Worm (Caenorhabditis elegans) whole organism, late embryonic: Measurements from ENCODE around the gene W01H2.2.

Experiments used
- C08G9.2 ChIP-seq: sonication (generic microtip); optimal IDR thresholded peaks from 2 replicates; lab custom pipeline; 2016; ENCODE audit warnings: mild to moderate bottlenecking, missing genetic modification characterization, moderate library complexity, missing compliant biosample characterization
- C38D4.7 ChIP-seq: fragments of 200-800 bp; sonication (Bioruptor generic); optimal IDR thresholded peaks from 2 replicates; lab custom pipeline; 2018; ENCODE audit warnings: mild to moderate bottlenecking, missing genetic modification characterization, moderate library complexity, missing compliant biosample characterization
- F13H6.1 ChIP-seq: sonication (generic microtip); optimal IDR thresholded peaks from 2 replicates; lab custom pipeline; 2016; ENCODE audit warnings: missing genetic modification characterization, missing compliant biosample characterization
- T23F11.4 ChIP-seq: fragments of 200-800 bp; sonication (Bioruptor generic); optimal IDR thresholded peaks from 2 replicates; lab custom pipeline; 2018; ENCODE audit warnings: mild to moderate bottlenecking, missing genetic modification characterization, missing compliant biosample characterization
- ahr-1 ChIP-seq: sonication (generic microtip); optimal IDR thresholded peaks from 2 replicates; lab custom pipeline; 2016; ENCODE audit warnings: missing genetic modification characterization, missing compliant biosample characterization
- ama-1 ChIP-seq: fragments of 150-350 bp; optimal IDR thresholded peaks from 2 replicates; lab custom pipeline; 2014
- ceh-19 ChIP-seq: fragments of 200-800 bp; sonication (Bioruptor generic); optimal IDR thresholded peaks from 2 replicates; lab custom pipeline; 2018; ENCODE audit warnings: mild to moderate bottlenecking, missing genetic modification characterization, missing compliant biosample characterization
- ceh-2 ChIP-seq: sonication (generic microtip); optimal IDR thresholded peaks from 2 replicates; lab custom pipeline; 2016; ENCODE audit warnings: missing genotype, missing genetic modification characterization, missing compliant biosample characterization
- ceh-24 ChIP-seq: sonication (generic microtip); optimal IDR thresholded peaks from 2 replicates; lab custom pipeline; 2016; ENCODE audit warnings: mild to moderate bottlenecking, missing genetic modification characterization, missing compliant biosample characterization
- ceh-30 ChIP-seq: fragments of 150-350 bp; optimal IDR thresholded peaks from 2 replicates; lab custom pipeline; 2014; ENCODE audit warnings: missing biosample characterization, missing genetic modification characterization
- ceh-31 ChIP-seq: sonication (generic microtip); optimal IDR thresholded peaks from 2 replicates; lab custom pipeline; 2016; ENCODE audit warnings: missing genetic modification characterization, missing compliant biosample characterization
- ceh-45 ChIP-seq: fragments of 200-800 bp; sonication (Bioruptor generic); IDR thresholded peaks from 2 replicates; pipeline ENCODE4 v1.3.6; 2022; ENCODE audit warnings: missing genetic modification reagents, missing genetic modification characterization, missing compliant biosample characterization
- ceh-48 ChIP-seq: sonication (generic microtip); optimal IDR thresholded peaks from 2 replicates; lab custom pipeline; 2016; ENCODE audit warnings: missing genetic modification characterization, inconsistent platforms, missing compliant biosample characterization
- ceh-6 ChIP-seq: fragments of 200-800 bp; sonication (Bioruptor generic); optimal IDR thresholded peaks from 2 replicates; lab custom pipeline; 2018; ENCODE audit warnings: mild to moderate bottlenecking, missing genetic modification characterization, missing compliant biosample characterization
- dmd-4 ChIP-seq: sonication (generic microtip); optimal IDR thresholded peaks from 2 replicates; lab custom pipeline; 2016; ENCODE audit warnings: borderline replicate concordance, missing genetic modification characterization, missing compliant biosample characterization
- dve-1 ChIP-seq: sonication (generic microtip); optimal IDR thresholded peaks from 2 replicates; lab custom pipeline; 2017; ENCODE audit warnings: antibody characterized with exemption, mild to moderate bottlenecking, missing genetic modification characterization, missing compliant biosample characterization
- elt-2 ChIP-seq: sonication (generic microtip); optimal IDR thresholded peaks from 2 replicates; lab custom pipeline; 2016; ENCODE audit warnings: missing genetic modification reagents, missing genetic modification characterization, missing compliant biosample characterization
- ets-4 ChIP-seq: sonication (generic microtip); optimal IDR thresholded peaks from 2 replicates; lab custom pipeline; 2016; ENCODE audit warnings: missing genetic modification characterization, missing compliant biosample characterization
- fkh-10 ChIP-seq: fragments of 150-350 bp; optimal IDR thresholded peaks from 2 replicates; lab custom pipeline; 2014; ENCODE audit warnings: missing biosample characterization, missing genetic modification reagents, missing genetic modification characterization
- hlh-13 ChIP-seq: fragments of 200-800 bp; sonication (Bioruptor generic); optimal IDR thresholded peaks from 2 replicates; lab custom pipeline; 2018; ENCODE audit warnings: mild to moderate bottlenecking, missing genetic modification characterization, missing compliant biosample characterization
- hlh-15 ChIP-seq: sonication (generic microtip); optimal IDR thresholded peaks from 2 replicates; lab custom pipeline; 2016; ENCODE audit warnings: missing genetic modification characterization, missing compliant biosample characterization
- hlh-6 ChIP-seq: sonication (generic microtip); optimal IDR thresholded peaks from 2 replicates; lab custom pipeline; 2016; ENCODE audit warnings: missing genotype, missing genetic modification characterization, missing compliant biosample characterization
- hlh-8 ChIP-seq: sonication (generic microtip); optimal IDR thresholded peaks from 2 replicates; lab custom pipeline; 2016; ENCODE audit warnings: missing genotype, missing genetic modification characterization, missing compliant biosample characterization
- nfya-1 ChIP-seq: sonication (generic microtip); optimal IDR thresholded peaks from 2 replicates; lab custom pipeline; 2017; ENCODE audit warnings: missing genetic modification characterization, mild to moderate bottlenecking, missing compliant biosample characterization, antibody characterized with exemption, moderate library complexity
- nhr-232 ChIP-seq: sonication (generic microtip); optimal IDR thresholded peaks from 2 replicates; lab custom pipeline; 2016; ENCODE audit warnings: missing genetic modification characterization, missing compliant biosample characterization
- npax-4 ChIP-seq: sonication (generic microtip); optimal IDR thresholded peaks from 2 replicates; lab custom pipeline; 2016; ENCODE audit warnings: missing genetic modification characterization, missing compliant biosample characterization
- pax-1 ChIP-seq: fragments of 150-350 bp; optimal IDR thresholded peaks from 2 replicates; lab custom pipeline; 2014; ENCODE audit warnings: missing biosample characterization, missing genetic modification characterization
- pha-2 ChIP-seq: sonication (generic microtip); optimal IDR thresholded peaks from 2 replicates; lab custom pipeline; 2017; ENCODE audit warnings: mild to moderate bottlenecking, missing genetic modification characterization, missing compliant biosample characterization
- pha-4 ChIP-seq: fragments of 150-350 bp; optimal IDR thresholded peaks from 2 replicates; lab custom pipeline; 2018; ENCODE audit warnings: missing biosample characterization, missing genetic modification reagents, missing genetic modification characterization
- pros-1 ChIP-seq: fragments of 150-350 bp; optimal IDR thresholded peaks from 2 replicates; lab custom pipeline; 2014; ENCODE audit warnings: missing biosample characterization, missing genetic modification reagents, missing genetic modification characterization
- ref-2 ChIP-seq: sonication (generic microtip); optimal IDR thresholded peaks from 2 replicates; lab custom pipeline; 2016; ENCODE audit warnings: missing genetic modification characterization, missing compliant biosample characterization
- rnt-1 ChIP-seq: sonication (generic microtip); optimal IDR thresholded peaks from 2 replicates; lab custom pipeline; 2016; ENCODE audit warnings: missing genetic modification characterization, missing compliant biosample characterization
- sdc-2 ChIP-seq: sonication (generic microtip); optimal IDR thresholded peaks from 2 replicates; lab custom pipeline; 2016; ENCODE audit warnings: missing genotype, missing genetic modification characterization, missing compliant biosample characterization
- sox-4 ChIP-seq: sonication (generic microtip); optimal IDR thresholded peaks from 2 replicates; lab custom pipeline; 2017; ENCODE audit warnings: mild to moderate bottlenecking, missing genetic modification characterization, inconsistent platforms, missing compliant biosample characterization
- syd-9 ChIP-seq: sonication (generic microtip); optimal IDR thresholded peaks from 2 replicates; lab custom pipeline; 2016; ENCODE audit warnings: mild to moderate bottlenecking, missing genetic modification characterization, moderate library complexity, missing compliant biosample characterization
- tbx-2 ChIP-seq: sonication (generic microtip); optimal IDR thresholded peaks from 2 replicates; lab custom pipeline; 2016; ENCODE audit warnings: missing genetic modification characterization, missing compliant biosample characterization
- tbx-7 ChIP-seq: sonication (generic microtip); optimal IDR thresholded peaks from 2 replicates; lab custom pipeline; 2016; ENCODE audit warnings: missing genotype, missing genetic modification characterization, missing compliant biosample characterization
- ttx-3 ChIP-seq: sonication (generic microtip); optimal IDR thresholded peaks from 2 replicates; lab custom pipeline; 2016; ENCODE audit warnings: missing genetic modification reagents, missing genetic modification characterization, missing compliant biosample characterization
- unc-3 ChIP-seq, 2 experiments: fragments of 200-800 bp in 1 of 2; sonication (Bioruptor generic) in 1 of 2; sonication (generic microtip) in 1 of 2; conservative IDR thresholded peaks in 1 of 2; optimal IDR thresholded peaks in 1 of 2; 2 replicates each; pipeline versions ENCODE4 v1.3.6 to Lab custom; 2016 to 2022; ENCODE audit warnings: missing compliant biosample characterization in 2 of 2, missing genetic modification characterization in 2 of 2, missing genetic modification reagents in 1 of 2
- unc-42 ChIP-seq: sonication (generic microtip); optimal IDR thresholded peaks from 2 replicates; lab custom pipeline; 2016; ENCODE audit warnings: missing genotype, missing genetic modification characterization, missing compliant biosample characterization
- unc-55 ChIP-seq: sonication (generic microtip); optimal IDR thresholded peaks from 2 replicates; lab custom pipeline; 2017; ENCODE audit warnings: missing biosample characterization, missing genetic modification reagents, missing genetic modification characterization
- unc-86 ChIP-seq: sonication (generic microtip); optimal IDR thresholded peaks from 2 replicates; lab custom pipeline; 2016; ENCODE audit warnings: missing genetic modification characterization, missing compliant biosample characterization
- ztf-16 ChIP-seq: sonication (generic microtip); optimal IDR thresholded peaks from 2 replicates; lab custom pipeline; 2017; ENCODE audit warnings: missing genetic modification characterization, missing compliant biosample characterization

Gene W01H2.2

ce11 chrX:4256761-4257160 lies 38.5 kb upstream of the W01H2.2 start, which contains the start of gene srv-6:
Gene srv-6, plus strand, starts transcription at chrX:4257061.
- TF ChIP-seq ref-2 (tag; lab: Kevin White, UChicago) (no peak), pax-1 (tag; lab: Kevin White, UChicago) (no peak), pha-2 (tag; lab: Kevin White, UChicago) (no peak), ceh-6 (no peak), hlh-8 (tag; lab: Kevin White, UChicago) (no peak), ama-1 (lab: Kevin White, UChicago) (no peak), T23F11.4 (no peak)
- TF ChIP-seq, all 69 proteins: peak for 0

- TF ChIP-seq npax-4 (tag; lab: Kevin White, UChicago) (no peak), syd-9 (tag; lab: Kevin White, UChicago) (no peak), dmd-4 (tag; lab: Kevin White, UChicago) (no peak), ceh-19 (GFP tag; lab: Kevin White, UChicago) (no peak), ztf-16 (tag; lab: Kevin White, UChicago) (no peak), hlh-15 (tag; lab: Kevin White, UChicago) (no peak), hlh-13 (no peak), ttx-3 (tag; lab: Kevin White, UChicago) (no peak), elt-2 (tag; lab: Kevin White, UChicago) (no peak), unc-42 (tag; lab: Kevin White, UChicago) (no peak)
- TF ChIP-seq, all 69 proteins: peak for 0
These were observed 37.1 kb upstream of the W01H2.2 start for ce11 chrX:4255366-4255765.

ce11 chrX:4254782-4255181 lies 36.5 kb upstream of the W01H2.2 start, which contains the start of gene taf-11.1:
Gene taf-11.1, plus strand, starts transcription at chrX:4255170.
- TF ChIP-seq unc-86 (tag; lab: Kevin White, UChicago) (no peak), tbx-2 (tag; lab: Kevin White, UChicago) (peak; percentile 29), pax-1 (tag; lab: Kevin White, UChicago) (no peak), tbx-7 (no peak), nhr-232 (tag; lab: Kevin White, UChicago) (no peak), unc-42 (tag; lab: Kevin White, UChicago) (peak; percentile 20), sdc-2 (tag; lab: Kevin White, UChicago) (no peak), ceh-2 (tag; lab: Kevin White, UChicago) (peak; percentile 37), unc-55 (no peak), nfya-1 (peak; percentile 2), ceh-31 (tag; lab: Kevin White, UChicago) (peak; percentile 60), ets-4 (tag; lab: Kevin White, UChicago) (peak; percentile 37), elt-2 (tag; lab: Kevin White, UChicago) (peak; percentile 5), ceh-45 (GFP tag; lab: Robert Waterston, UW) (no peak), C08G9.2 (tag; lab: Kevin White, UChicago) (peak; percentile 18), ama-1 (lab: Kevin White, UChicago) (no peak), ceh-48 (tag; lab: Kevin White, UChicago) (peak; percentile 55)

DNA sequence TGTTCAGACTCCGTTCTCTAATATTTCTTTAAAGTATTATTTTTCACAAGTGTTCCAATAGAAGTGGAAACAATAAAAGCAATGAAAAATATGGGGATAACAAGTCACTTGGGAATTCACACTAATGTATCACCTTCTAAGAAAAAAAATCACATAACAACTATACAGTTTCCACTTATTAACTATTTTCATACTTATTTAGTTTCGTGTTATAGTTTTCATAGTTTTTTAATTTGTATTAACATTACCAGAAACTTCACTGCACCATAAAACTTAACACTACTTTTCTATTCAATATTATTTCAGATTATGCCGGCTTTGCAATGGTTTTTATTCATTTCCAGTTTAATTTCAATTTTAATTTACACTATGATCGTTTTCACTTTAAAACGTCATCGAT lies 33.8 kb upstream of the W01H2.2 start, which contains the start of gene srv-5:
TSS of gene srv-5 (plus strand) at position 301 of the 400 bp plus-strand sequence.
- TF ChIP-seq rnt-1 (tag; lab: Kevin White, UChicago): no peak
- no peak for TF ChIP-seq ceh-45 (GFP tag; lab: Robert Waterston, UW)
- TF ChIP-seq ceh-19 (GFP tag; lab: Kevin White, UChicago): no peak
- TF ChIP-seq, all 69 proteins: peak for 0

DNA sequence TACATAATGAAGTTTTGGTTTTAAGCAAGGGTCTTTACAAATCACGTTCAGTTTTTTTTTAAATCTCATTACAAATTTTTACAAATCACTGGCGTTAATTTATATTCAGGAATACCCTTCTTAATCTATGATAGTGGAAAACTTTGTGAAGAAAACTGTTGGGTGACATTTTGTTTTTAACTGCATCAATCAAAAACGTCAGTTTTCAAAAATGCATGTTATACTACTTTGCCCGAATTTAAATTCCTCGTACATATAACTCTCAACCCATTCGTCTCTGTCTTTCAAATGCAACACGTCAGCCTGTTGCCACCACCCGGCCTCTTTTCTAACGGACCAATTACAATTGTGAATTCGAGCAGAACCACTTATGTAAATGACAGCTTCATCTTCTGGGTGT lies 30.7 kb upstream of the W01H2.2 start, which contains the start of gene hlh-13:
TSS of gene hlh-13 (plus strand) at position 301 of the 400 bp plus-strand sequence.
- no peak for TF ChIP-seq ahr-1 (tag; lab: Kevin White, UChicago)
- no peak for TF ChIP-seq ceh-24 (tag; lab: Kevin White, UChicago)
- no peak for TF ChIP-seq npax-4 (tag; lab: Kevin White, UChicago)
- TF ChIP-seq dve-1: no peak
- no peak for TF ChIP-seq ceh-6
- no peak for TF ChIP-seq ceh-45 (GFP tag; lab: Robert Waterston, UW)
- TF ChIP-seq ceh-30 (tag; lab: Kevin White, UChicago): no peak
- no peak for TF ChIP-seq F13H6.1 (tag; lab: Kevin White, UChicago)
- TF ChIP-seq unc-3 (GFP tag; conservative IDR thresholded peaks at IDR 0.05; lab: Robert Waterston, UW): no peak
- no peak for TF ChIP-seq unc-3 (tag; optimal IDR thresholded peaks at IDR 0.05; lab: Kevin White, UChicago)
- no peak for TF ChIP-seq fkh-10 (GFP tag; lab: Kevin White, UChicago)
- no peak for TF ChIP-seq C38D4.7 (GFP tag; lab: Kevin White, UChicago)
- TF ChIP-seq hlh-6 (tag; lab: Kevin White, UChicago): no peak
- TF ChIP-seq ceh-48 (tag; lab: Kevin White, UChicago): no peak
- TF ChIP-seq pha-4 (tag; lab: Kevin White, UChicago): no peak
- TF ChIP-seq pros-1 (tag; lab: Kevin White, UChicago): no peak
- no peak for TF ChIP-seq sox-4 (tag; lab: Kevin White, UChicago)
